Worm (Caenorhabditis elegans) whole organism, early embryonic: ENCODE measurements around the gene E04F6.10.

Experiments
- aly-1 ChIP-seq: sonication (generic microtip); optimal IDR thresholded peaks from 2 replicates; lab custom pipeline; 2016; ENCODE audit warnings: missing genetic modification characterization, missing compliant biosample characterization
- ama-1 ChIP-seq: fragments of 150-350 bp; optimal IDR thresholded peaks from 2 replicates; lab custom pipeline; 2014
- scrt-1 ChIP-seq: fragments of 200-800 bp; sonication (Bioruptor generic); IDR thresholded peaks from 2 replicates; pipeline ENCODE4 v1.3.6; 2022; ENCODE audit warnings: missing genetic modification characterization, missing compliant biosample characterization

DNA sequence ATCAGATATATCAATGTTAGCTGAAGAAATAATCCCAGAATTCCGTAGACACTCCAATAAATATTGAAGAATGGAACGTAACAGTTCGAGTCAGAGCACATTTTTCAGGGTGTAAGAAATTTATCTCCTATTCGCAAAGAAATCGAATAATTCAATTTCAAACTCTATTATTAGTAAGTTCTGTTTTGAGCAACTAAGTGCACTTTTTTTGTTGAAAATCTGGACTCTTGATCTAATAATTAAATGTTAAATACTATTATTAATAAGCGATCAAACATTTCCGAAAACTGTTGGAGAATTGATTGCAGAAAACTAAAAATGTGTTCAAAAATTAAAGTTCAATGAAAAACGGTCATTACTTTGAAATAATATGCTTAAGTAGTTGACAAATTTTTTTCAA is 13.8 kb downstream of the E04F6.10 start, which contains the start of gene srd-56:
- TF ChIP-seq ama-1, result no peak
- TF ChIP-seq aly-1 (tag; lab: Kevin White, UChicago), result no peak
- TF ChIP-seq scrt-1, result no peak
